Worm (Caenorhabditis elegans): Measurements from ENCODE around the gene apm-3.

The apm-3 gene

DNA sequence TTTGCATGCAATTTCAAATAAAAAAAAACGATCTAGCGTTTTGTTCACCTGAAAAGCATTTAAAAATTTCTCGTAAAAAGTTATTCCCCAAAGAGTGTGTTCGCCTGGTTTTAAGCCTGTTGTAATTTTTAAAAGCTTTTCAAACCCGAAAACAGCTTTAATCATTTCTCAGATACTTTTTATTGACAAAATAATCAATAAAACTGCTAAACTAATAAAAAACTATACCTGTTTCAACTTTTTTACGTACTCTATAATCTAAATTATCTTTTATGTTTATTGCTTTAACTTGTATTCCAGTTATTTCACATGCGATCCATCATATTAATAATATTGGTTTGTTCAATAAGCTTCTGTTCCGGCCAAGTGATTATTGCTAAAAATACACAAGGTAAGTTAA is 49.3 kb downstream of the apm-3 start, which contains the start of gene cutl-21:
Gene cutl-21, plus strand, starts transcription at position 301 of the 400 bp plus-strand sequence.
- TF ChIP-seq elt-2 (tag; optimal IDR thresholded peaks at IDR 0.05) (no peak), ceh-28 (tag; optimal IDR thresholded peaks at IDR 0.05) (no peak), nhr-43 (tag; optimal IDR thresholded peaks at IDR 0.05; ENCODE audit: poor library complexity, severe bottlenecking) (no peak), egl-27 (tag; optimal IDR thresholded peaks at IDR 0.05) (no peak)

DNA sequence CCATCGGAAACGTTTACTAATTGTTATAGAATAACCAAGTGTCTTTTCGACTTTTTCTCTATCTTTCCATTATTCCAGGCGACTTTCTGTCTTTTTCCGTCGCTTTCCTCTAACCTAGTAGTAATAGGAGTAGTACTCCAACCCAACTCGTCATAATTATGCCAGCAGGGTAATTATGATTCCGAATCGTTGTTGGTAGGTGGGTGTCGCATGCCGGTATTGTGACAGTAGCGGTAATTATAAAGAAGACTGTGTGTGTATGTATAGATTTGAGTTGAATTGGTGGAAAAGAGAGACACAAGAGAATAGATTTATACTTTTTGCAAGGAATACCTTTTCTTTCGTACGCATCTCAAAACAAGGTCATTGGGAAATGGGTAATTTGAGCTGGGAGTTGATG is 50.3 kb downstream of the apm-3 start:
- no peak for TF ChIP-seq egl-27 (tag; optimal IDR thresholded peaks at IDR 0.05)
- TF ChIP-seq nhr-23 (tag; optimal IDR thresholded peaks at IDR 0.05), result peak; percentile 28

Measured in whole organism, L3 larva.